Worm (Caenorhabditis elegans): ENCODE measurements around the gene srw-102.

The srw-102 gene

DNA sequence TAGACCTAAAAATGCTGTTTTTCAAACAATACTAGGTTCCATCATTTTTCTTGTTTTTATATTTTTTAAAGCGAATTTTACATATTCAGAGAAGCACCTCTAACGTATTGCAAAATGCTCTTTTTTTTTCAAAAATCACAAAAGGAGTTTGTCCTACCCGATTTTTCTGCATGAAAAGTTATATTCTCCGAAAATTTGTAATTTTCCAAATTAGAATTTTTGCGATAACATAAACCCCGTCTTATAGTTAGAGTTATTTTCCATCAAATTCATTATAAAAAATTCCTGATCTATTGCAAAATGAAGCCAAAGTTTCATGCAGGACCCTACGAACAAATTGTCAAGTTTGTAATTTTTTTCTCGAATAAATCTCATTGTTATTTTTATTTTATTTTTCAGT, 11.6 kb upstream of the srw-102 start, which contains the start of gene srw-99:
TSS of gene srw-99 (plus strand) at position 301 of the 400 bp plus-strand sequence.
- no peak for TF ChIP-seq nhr-129 (tag; optimal IDR thresholded peaks at IDR 0.05)
- TF ChIP-seq mab-5 (tag; optimal IDR thresholded peaks at IDR 0.05): no peak
- TF ChIP-seq crh-2 (tag; optimal IDR thresholded peaks at IDR 0.05): no peak
- TF ChIP-seq zag-1 (tag; optimal IDR thresholded peaks at IDR 0.05): no peak
- no peak for TF ChIP-seq nhr-23 (tag; optimal IDR thresholded peaks at IDR 0.05)
- TF ChIP-seq nhr-12 (tag; optimal IDR thresholded peaks at IDR 0.05): no peak
- no peak for TF ChIP-seq sma-9 (GFP tag; optimal IDR thresholded peaks at IDR 0.05)
- no peak for TF ChIP-seq sma-9 (tag; optimal IDR thresholded peaks at IDR 0.05)
- no peak for TF ChIP-seq F13H6.1 (tag; optimal IDR thresholded peaks at IDR 0.05)
- TF ChIP-seq unc-55 (GFP tag; optimal IDR thresholded peaks at IDR 0.05): no peak
- no peak for TF ChIP-seq snpc-4 (tag; optimal IDR thresholded peaks at IDR 0.05)
- TF ChIP-seq skn-1 (tag; optimal IDR thresholded peaks at IDR 0.05): no peak
- no peak for TF ChIP-seq sma-3 (GFP tag; optimal IDR thresholded peaks at IDR 0.05)
- no peak for TF ChIP-seq nhr-6 (tag; optimal IDR thresholded peaks at IDR 0.05)
- no peak for TF ChIP-seq ceh-82 (tag; optimal IDR thresholded peaks at IDR 0.05)
- no peak for TF ChIP-seq nhr-21 (tag; optimal IDR thresholded peaks at IDR 0.05)
- TF ChIP-seq ceh-16 (tag; optimal IDR thresholded peaks at IDR 0.05): no peak
- no peak for TF ChIP-seq mbf-1 (tag; optimal IDR thresholded peaks at IDR 0.05)
- TF ChIP-seq blmp-1 (tag; optimal IDR thresholded peaks at IDR 0.05; ENCODE audit: insufficient read depth): no peak
- no peak for TF ChIP-seq elt-1 (tag; optimal IDR thresholded peaks at IDR 0.05)

DNA sequence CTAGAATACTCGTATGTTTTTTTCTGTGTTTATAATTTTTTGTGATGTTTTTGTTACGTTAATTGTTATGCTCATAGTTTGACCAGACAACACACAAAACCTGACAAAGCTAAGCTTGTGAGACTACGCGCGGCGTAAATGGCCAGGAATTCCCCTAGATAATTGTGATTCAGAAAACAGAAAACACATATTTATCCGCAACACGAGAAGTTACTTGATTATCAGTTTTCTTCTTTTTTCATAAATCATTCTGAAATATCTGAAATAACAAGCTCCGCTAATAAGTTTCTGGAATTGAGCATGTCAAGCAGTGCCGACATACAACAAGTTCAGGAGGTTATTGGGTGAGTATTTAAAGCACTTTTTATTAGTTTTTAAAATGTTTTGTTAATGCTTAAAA, 9.1 kb upstream of the srw-102 start, which contains the start of gene srw-100:
TSS of gene srw-100 (plus strand) at position 301 of the 400 bp plus-strand sequence.
- no peak for TF ChIP-seq nhr-11 (tag; optimal IDR thresholded peaks at IDR 0.05)
- no peak for TF ChIP-seq lsy-2 (tag; optimal IDR thresholded peaks at IDR 0.05)
- TF ChIP-seq zag-1 (tag; optimal IDR thresholded peaks at IDR 0.05): no peak
- TF ChIP-seq sma-3 (GFP tag; optimal IDR thresholded peaks at IDR 0.05): no peak
- no peak for TF ChIP-seq blmp-1 (tag; optimal IDR thresholded peaks at IDR 0.05; ENCODE audit: insufficient read depth)
- TF ChIP-seq C34F6.9 (tag; optimal IDR thresholded peaks at IDR 0.05): no peak
- no peak for TF ChIP-seq unc-39 (tag; optimal IDR thresholded peaks at IDR 0.05)
- no peak for TF ChIP-seq skn-1 (tag; optimal IDR thresholded peaks at IDR 0.05)

DNA sequence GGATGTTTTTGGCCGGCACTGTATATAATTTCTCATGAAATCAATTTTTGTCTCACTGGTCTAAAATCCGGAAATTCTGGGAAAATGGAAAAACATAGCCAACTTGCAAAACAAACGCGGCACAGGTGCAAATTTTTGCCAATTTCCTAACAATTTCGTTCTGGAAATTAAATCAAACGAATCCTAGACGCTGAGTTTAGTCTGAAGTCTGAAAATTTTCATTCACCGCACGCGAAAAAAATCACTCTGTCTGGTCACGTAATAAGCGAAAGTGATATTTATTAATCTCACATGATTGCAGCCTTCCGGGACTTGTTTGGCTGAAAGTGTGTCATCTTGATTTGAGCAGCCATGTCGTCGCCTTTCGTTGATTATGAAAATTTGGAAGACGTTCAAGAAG, 3.1 kb upstream of the srw-102 start, which contains the start of gene srw-103:
TSS of gene srw-103 (plus strand) at position 301 of the 400 bp plus-strand sequence.
- no peak for TF ChIP-seq R02D3.7 (tag; optimal IDR thresholded peaks at IDR 0.05)

DNA sequence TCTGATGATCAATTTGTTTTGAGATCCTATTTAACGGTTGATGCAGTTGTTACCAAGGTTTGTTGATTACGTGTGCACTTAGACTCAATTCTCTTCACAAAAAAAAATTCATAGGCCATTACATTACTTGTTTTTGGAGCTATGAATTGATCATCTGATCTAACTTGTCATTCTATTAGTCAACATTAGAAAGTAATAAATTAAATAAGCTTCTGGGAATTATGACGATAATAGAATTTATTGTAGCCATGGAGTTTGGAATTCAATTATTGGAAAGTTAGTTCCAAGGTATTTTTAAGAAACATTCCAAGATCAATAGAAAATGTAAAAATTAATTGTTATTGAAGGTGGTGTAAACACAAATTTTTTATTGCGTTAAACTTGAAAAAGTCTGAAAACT, 1.8 kb upstream of the srw-102 start:
- TF ChIP-seq ceh-82 (tag; optimal IDR thresholded peaks at IDR 0.05) (no peak), R02D3.7 (tag; optimal IDR thresholded peaks at IDR 0.05) (no peak), unc-55 (GFP tag; optimal IDR thresholded peaks at IDR 0.05) (no peak), unc-62 (GFP tag; optimal IDR thresholded peaks at IDR 0.05) (no peak), zag-1 (tag; optimal IDR thresholded peaks at IDR 0.05) (no peak), egl-27 (tag; optimal IDR thresholded peaks at IDR 0.05) (no peak), crh-2 (tag; optimal IDR thresholded peaks at IDR 0.05) (no peak), nhr-21 (tag; optimal IDR thresholded peaks at IDR 0.05) (no peak), ztf-1 (GFP tag; conservative IDR thresholded peaks at IDR 0.05) (no peak), ama-1 (optimal IDR thresholded peaks at IDR 0.05) (no peak), dmd-4 (tag; optimal IDR thresholded peaks at IDR 0.05) (no peak), skn-1 (tag; optimal IDR thresholded peaks at IDR 0.05) (no peak), ceh-16 (tag; optimal IDR thresholded peaks at IDR 0.05) (no peak), mbf-1 (tag; optimal IDR thresholded peaks at IDR 0.05) (no peak), gmeb-1 (tag; optimal IDR thresholded peaks at IDR 0.05) (no peak), Y55F3AM.14 (GFP tag; optimal IDR thresholded peaks at IDR 0.05) (no peak), fos-1 (tag; optimal IDR thresholded peaks at IDR 0.05) (no peak)

DNA sequence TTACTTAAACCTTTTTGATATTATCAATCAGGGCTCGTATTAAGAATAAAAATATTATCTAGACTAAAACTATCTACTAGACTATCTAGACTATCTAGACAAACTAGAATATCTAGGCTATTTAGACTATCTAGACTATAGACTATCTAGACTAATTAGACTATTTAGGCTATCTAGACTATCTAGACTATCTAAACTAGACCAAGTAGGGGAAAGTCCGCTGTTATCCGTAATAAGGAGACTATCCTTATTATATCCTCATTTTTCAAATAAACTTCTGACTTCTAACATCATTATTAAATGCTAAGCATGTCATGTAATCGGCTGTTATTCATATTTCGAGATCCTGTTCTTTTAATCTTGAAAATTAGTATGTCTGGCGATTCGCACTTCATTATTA, 1.9 kb downstream of the srw-102 start, which contains the start of gene srw-101:
TSS of gene srw-101 (plus strand) at position 301 of the 400 bp plus-strand sequence.
- TF ChIP-seq nhr-10 (tag; optimal IDR thresholded peaks at IDR 0.05) (no peak), mdl-1 (tag; optimal IDR thresholded peaks at IDR 0.05) (no peak), lin-39 (tag; optimal IDR thresholded peaks at IDR 0.05) (no peak), sma-9 (GFP tag; optimal IDR thresholded peaks at IDR 0.05) (no peak), sma-9 (tag; optimal IDR thresholded peaks at IDR 0.05) (no peak), snpc-4 (tag; optimal IDR thresholded peaks at IDR 0.05) (no peak), dmd-4 (tag; optimal IDR thresholded peaks at IDR 0.05) (no peak), crh-2 (tag; optimal IDR thresholded peaks at IDR 0.05) (no peak), ceh-82 (tag; optimal IDR thresholded peaks at IDR 0.05) (no peak), alr-1 (tag; optimal IDR thresholded peaks at IDR 0.05) (no peak), egl-27 (tag; optimal IDR thresholded peaks at IDR 0.05) (no peak), mbf-1 (tag; optimal IDR thresholded peaks at IDR 0.05) (no peak), nhr-21 (tag; optimal IDR thresholded peaks at IDR 0.05) (no peak)

All from whole organism, L2 larva.